Worm (Caenorhabditis elegans) whole organism, L4 larva: Measurements from ENCODE around the gene pqn-15.

Experiments
- ceh-20 ChIP-seq: fragments of 200-800 bp; sonication (Bioruptor generic); IDR thresholded peaks from 2 replicates; pipeline ENCODE4 v1.3.6; 2022; ENCODE audit warnings: missing genetic modification reagents, missing genetic modification characterization, missing compliant biosample characterization
- ceh-62 ChIP-seq: sonication (generic microtip); optimal IDR thresholded peaks from 2 replicates; lab custom pipeline; 2017; ENCODE audit warnings: missing biosample characterization, missing genetic modification characterization
- daf-16 ChIP-seq, 3 experiments: sonication (generic microtip); optimal IDR thresholded peaks; 2 replicates each; lab custom pipeline; 2016 to 2017; ENCODE audit warnings: missing genetic modification characterization in 3 of 3, missing genetic modification reagents in 3 of 3, mild to moderate bottlenecking in 2 of 3, missing compliant biosample characterization in 2 of 3, missing biosample characterization in 1 of 3, moderate library complexity in 1 of 3
- dve-1 ChIP-seq: sonication (generic microtip); optimal IDR thresholded peaks from 2 replicates; lab custom pipeline; 2017; ENCODE audit warnings: antibody characterized with exemption, mild to moderate bottlenecking, missing genetic modification characterization, missing compliant biosample characterization; ENCODE audit not compliant: insufficient read depth
- hlh-11 ChIP-seq: fragments of 200-800 bp; sonication (Bioruptor generic); optimal IDR thresholded peaks from 2 replicates; lab custom pipeline; 2018; ENCODE audit warnings: mild to moderate bottlenecking, missing genetic modification characterization, missing compliant biosample characterization
- mes-2 ChIP-seq: sonication (generic microtip); optimal IDR thresholded peaks from 2 replicates; lab custom pipeline; 2016; ENCODE audit warnings: missing genotype, mild to moderate bottlenecking, missing genetic modification characterization, missing compliant biosample characterization; ENCODE audit not compliant: poor library complexity, severe bottlenecking
- nhr-102 ChIP-seq: sonication (generic microtip); optimal IDR thresholded peaks from 2 replicates; lab custom pipeline; 2016; ENCODE audit warnings: mild to moderate bottlenecking, missing genetic modification characterization, moderate library complexity, missing compliant biosample characterization
- nhr-28 ChIP-seq: fragments of 150-350 bp; optimal IDR thresholded peaks from 2 replicates; lab custom pipeline; 2014; ENCODE audit warnings: missing biosample characterization, missing genetic modification characterization
- nhr-48 ChIP-seq: sonication (generic microtip); optimal IDR thresholded peaks from 2 replicates; lab custom pipeline; 2016; ENCODE audit warnings: mild to moderate bottlenecking, missing genetic modification characterization, missing compliant biosample characterization
- nhr-77 ChIP-seq: fragments of 150-350 bp; optimal IDR thresholded peaks from 2 replicates; lab custom pipeline; 2014; ENCODE audit warnings: missing biosample characterization, missing genetic modification characterization
- pha-4 ChIP-seq, 2 experiments: fragments of 150-350 bp in 1 of 2; fragments of 200-800 bp in 1 of 2; sonication (Bioruptor generic) in 1 of 2; IDR thresholded peaks in 1 of 2; optimal IDR thresholded peaks in 1 of 2; 2 replicates each; pipeline versions ENCODE4 v1.3.6 to Lab custom; 2014 to 2022; ENCODE audit warnings: missing genetic modification characterization in 2 of 2, missing genetic modification reagents in 2 of 2, missing biosample characterization in 1 of 2, missing compliant biosample characterization in 1 of 2
- php-3 ChIP-seq: fragments of 200-800 bp; sonication (Bioruptor generic); IDR thresholded peaks from 2 replicates; pipeline ENCODE4 v1.3.6; 2022; ENCODE audit warnings: missing genetic modification reagents, missing genetic modification characterization, missing compliant biosample characterization
- vab-7 ChIP-seq: fragments of 200-800 bp; sonication (Bioruptor generic); IDR thresholded peaks from 2 replicates; pipeline ENCODE4 v1.3.6; 2022; ENCODE audit warnings: missing genetic modification reagents, missing genetic modification characterization, missing compliant biosample characterization
- zfp-3 ChIP-seq: fragments of 200-800 bp; sonication (Bioruptor generic); conservative IDR thresholded peaks from 2 replicates; pipeline ENCODE4 v1.3.6; 2022; ENCODE audit warnings: missing genetic modification reagents, missing genetic modification characterization, missing compliant biosample characterization

Gene pqn-15

DNA sequence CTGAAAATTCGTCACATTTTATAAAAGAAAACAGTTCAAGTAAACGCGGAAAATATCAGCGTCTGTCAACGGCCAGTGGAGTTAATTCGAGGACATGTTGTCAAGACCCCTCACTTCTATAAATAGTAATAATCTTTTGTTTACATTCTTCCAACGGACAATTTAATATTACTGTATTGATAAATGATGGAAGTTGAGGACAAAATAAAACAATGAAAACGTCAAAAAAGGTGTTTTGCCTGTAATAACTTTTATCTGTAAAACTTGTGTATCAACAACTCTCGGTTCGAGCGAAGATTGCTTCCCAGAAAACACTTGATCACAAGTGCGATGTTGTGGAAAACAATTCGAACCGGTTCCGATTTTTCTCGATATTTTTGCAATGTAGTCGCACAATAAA is 58.3 kb downstream of the pqn-15 start:
- TF ChIP-seq ceh-20 (GFP tag; lab: Robert Waterston, UW) (0 out of 2 replicates have a peak, but pooled peaks have one; percentile 12), pha-4 (GFP tag; IDR thresholded peaks at IDR 0.05; lab: Robert Waterston, UW) (no peak), pha-4 (tag; optimal IDR thresholded peaks at IDR 0.05; lab: Kevin White, UChicago) (no peak), daf-16 (GFP tag; optimal IDR thresholded peaks at IDR 0.05; lab: Kevin White, UChicago) (no peak), daf-16 (tag; optimal IDR thresholded peaks at IDR 0.05; lab: Kevin White, UChicago) (peak; percentile 100), vab-7 (GFP tag; lab: Robert Waterston, UW) (no peak), nhr-102 (peak; percentile 31), hlh-11 (tag; lab: Kevin White, UChicago) (peak; percentile 63), php-3 (peak; percentile 94), zfp-3 (no peak), nhr-77 (peak; percentile 48), nhr-48 (tag; lab: Kevin White, UChicago) (peak; percentile 28), ceh-62 (tag; lab: Kevin White, UChicago) (no peak), mes-2 (tag; lab: Kevin White, UChicago) (no peak), dve-1 (tag; lab: Kevin White, UChicago) (peak; percentile 83), nhr-28 (peak; percentile 42)
